Worm (Caenorhabditis elegans) whole organism, young adult: ENCODE measurements around the gene znf-598.
"Not testable (repeated sequence)": the region's sequence is repeated elsewhere in the genome, so short reads cannot be mapped to it uniquely, and the experiment has no call there.

ENCODE experiments used
- F23B12.7 ChIP-seq: sonication (generic microtip); optimal IDR thresholded peaks from 2 replicates; lab custom pipeline; 2017; ENCODE audit warnings: missing genetic modification characterization, mild to moderate bottlenecking, missing compliant biosample characterization, antibody characterized with exemption, moderate library complexity; ENCODE audit not compliant: insufficient read depth
- F49E8.2 ChIP-seq: sonication (generic microtip); optimal IDR thresholded peaks from 3 replicates; lab custom pipeline; 2017; ENCODE audit warnings: missing genetic modification characterization, mild to moderate bottlenecking, missing compliant biosample characterization, antibody characterized with exemption, moderate library complexity; ENCODE audit not compliant: insufficient read depth
- F57A8.1 ChIP-seq: fragments of 200-800 bp; sonication (Bioruptor generic); optimal IDR thresholded peaks from 2 replicates; lab custom pipeline; 2018; ENCODE audit warnings: mild to moderate bottlenecking, missing genetic modification characterization, moderate library complexity, missing compliant biosample characterization
- ccch-3 ChIP-seq: fragments of 200-800 bp; sonication (Bioruptor generic); optimal IDR thresholded peaks from 2 replicates; lab custom pipeline; 2018; ENCODE audit warnings: mild to moderate bottlenecking, missing genetic modification characterization, missing compliant biosample characterization
- dpl-1 ChIP-seq: fragments of 150-350 bp; optimal IDR thresholded peaks from 2 replicates; lab custom pipeline; 2014; ENCODE audit warnings: missing biosample characterization, missing genetic modification reagents, missing genetic modification characterization
- let-526 ChIP-seq: fragments of 200-800 bp; sonication (Bioruptor generic); IDR thresholded peaks from 2 replicates; pipeline ENCODE4 v1.3.6; 2022; ENCODE audit warnings: missing genetic modification reagents, missing genetic modification characterization, missing compliant biosample characterization
- madf-3 ChIP-seq: fragments of 200-800 bp; sonication (Bioruptor generic); IDR thresholded peaks from 2 replicates; pipeline ENCODE4 v1.3.6; 2022; ENCODE audit warnings: missing genetic modification reagents, missing genetic modification characterization, missing compliant biosample characterization
- madf-8 ChIP-seq: fragments of 200-800 bp; sonication (Bioruptor generic); conservative IDR thresholded peaks from 2 replicates; pipeline ENCODE4 v1.3.6; 2022; ENCODE audit warnings: missing genetic modification reagents, missing genetic modification characterization, missing compliant biosample characterization
- nfya-1 ChIP-seq: sonication (generic microtip); optimal IDR thresholded peaks from 2 replicates; lab custom pipeline; 2017; ENCODE audit warnings: antibody characterized with exemption, missing compliant biosample characterization, missing genetic modification characterization, borderline replicate concordance; ENCODE audit not compliant: insufficient read depth
- pha-4 ChIP-seq: fragments of 150-350 bp; sonication (generic microtip); optimal IDR thresholded peaks from 2 replicates; lab custom pipeline; 2014; ENCODE audit warnings: missing biosample characterization, missing genetic modification reagents, missing genetic modification characterization
- snpc-4 ChIP-seq, 5 experiments: fragments of 150-350 bp in 1 of 5; sonication (generic microtip) in 4 of 5; optimal IDR thresholded peaks; 2 replicates each; lab custom pipeline; 2014 to 2018; ENCODE audit warnings: missing genetic modification characterization in 5 of 5, missing biosample characterization in 3 of 5, antibody characterized with exemption in 2 of 5, mild to moderate bottlenecking in 2 of 5, missing compliant biosample characterization in 2 of 5, missing genotype in 2 of 5, moderate library complexity in 2 of 5, missing genetic modification reagents in 1 of 5
- tlf-1 ChIP-seq: fragments of 200-800 bp; sonication (Bioruptor generic); optimal IDR thresholded peaks from 2 replicates; lab custom pipeline; 2018; ENCODE audit warnings: mild to moderate bottlenecking, missing genetic modification characterization, missing compliant biosample characterization
- unc-130 ChIP-seq: sonication (generic microtip); optimal IDR thresholded peaks from 2 replicates; lab custom pipeline; 2016; ENCODE audit warnings: missing genetic modification reagents, missing genetic modification characterization, missing compliant biosample characterization
- ztf-25 ChIP-seq: fragments of 200-800 bp; sonication (Bioruptor generic); IDR thresholded peaks from 2 replicates; pipeline ENCODE4 v1.3.6; 2022; ENCODE audit warnings: missing genetic modification reagents, missing genetic modification characterization, missing compliant biosample characterization

- TF ChIP-seq ztf-25 (GFP tag; lab: Robert Waterston, UW); madf-3 (GFP tag; lab: Robert Waterston, UW); tlf-1 (GFP tag; lab: Kevin White, UChicago); pha-4; madf-8 (GFP tag; lab: Robert Waterston, UW); ccch-3 (GFP tag; lab: Kevin White, UChicago); F49E8.2 (tag; lab: Kevin White, UChicago); let-526 (GFP tag; lab: Robert Waterston, UW); unc-130 (GFP tag; lab: Kevin White, UChicago); F23B12.7 (tag; lab: Kevin White, UChicago); dpl-1 (GFP tag; lab: Kevin White, UChicago); nfya-1 (tag; lab: Kevin White, UChicago); F57A8.1; snpc-4 (GFP tag; optimal IDR thresholded peaks at IDR 0.05; lab: Kevin White, UChicago); snpc-4 (tag; optimal IDR thresholded peaks at IDR 0.05; lab: Kevin White, UChicago): not testable (repeated sequence)
Observed at ce11 chrII:6982949-6983348, 42.7 kb upstream of the znf-598 start.
